Worm (Caenorhabditis elegans) whole organism, late embryonic: ENCODE results near the gene pph-4.1.
"Not testable (repeated sequence)": the region's sequence is repeated elsewhere in the genome, so short reads cannot be mapped to it uniquely, and the experiment has no call there.

ENCODE experiments used
- K09A11.1 ChIP-seq: sonication (generic microtip); optimal IDR thresholded peaks from 2 replicates; lab custom pipeline; 2017; ENCODE audit warnings: antibody characterized with exemption, mild to moderate bottlenecking, missing genetic modification characterization, missing compliant biosample characterization; ENCODE audit not compliant: insufficient read depth
- Y22D7AL.16 ChIP-seq: sonication (generic microtip); optimal IDR thresholded peaks from 2 replicates; lab custom pipeline; 2016; ENCODE audit warnings: missing genetic modification characterization, missing compliant biosample characterization
- ama-1 ChIP-seq: fragments of 150-350 bp; optimal IDR thresholded peaks from 2 replicates; lab custom pipeline; 2014
- ceh-14 ChIP-seq: sonication (generic microtip); optimal IDR thresholded peaks from 2 replicates; lab custom pipeline; 2016; ENCODE audit warnings: missing genotype, missing genetic modification characterization, missing compliant biosample characterization
- ceh-19 ChIP-seq: fragments of 200-800 bp; sonication (Bioruptor generic); optimal IDR thresholded peaks from 2 replicates; lab custom pipeline; 2018; ENCODE audit warnings: mild to moderate bottlenecking, missing genetic modification characterization, missing compliant biosample characterization
- ceh-2 ChIP-seq: sonication (generic microtip); optimal IDR thresholded peaks from 2 replicates; lab custom pipeline; 2016; ENCODE audit warnings: missing genotype, missing genetic modification characterization, missing compliant biosample characterization
- ceh-24 ChIP-seq: sonication (generic microtip); optimal IDR thresholded peaks from 2 replicates; lab custom pipeline; 2016; ENCODE audit warnings: mild to moderate bottlenecking, missing genetic modification characterization, missing compliant biosample characterization
- ceh-31 ChIP-seq: sonication (generic microtip); optimal IDR thresholded peaks from 2 replicates; lab custom pipeline; 2016; ENCODE audit warnings: missing genetic modification characterization, missing compliant biosample characterization
- ceh-45 ChIP-seq: fragments of 200-800 bp; sonication (Bioruptor generic); IDR thresholded peaks from 2 replicates; pipeline ENCODE4 v1.3.6; 2022; ENCODE audit warnings: missing genetic modification reagents, missing genetic modification characterization, missing compliant biosample characterization
- ceh-48 ChIP-seq: sonication (generic microtip); optimal IDR thresholded peaks from 2 replicates; lab custom pipeline; 2016; ENCODE audit warnings: missing genetic modification characterization, inconsistent platforms, missing compliant biosample characterization
- ceh-9 ChIP-seq: sonication (generic microtip); optimal IDR thresholded peaks from 2 replicates; lab custom pipeline; 2016; ENCODE audit warnings: mild to moderate bottlenecking, missing genetic modification characterization, inconsistent platforms, missing compliant biosample characterization
- che-1 ChIP-seq: sonication (generic microtip); optimal IDR thresholded peaks from 2 replicates; lab custom pipeline; 2016; ENCODE audit warnings: mild to moderate bottlenecking, missing genetic modification characterization, missing compliant biosample characterization
- dmd-4 ChIP-seq: sonication (generic microtip); optimal IDR thresholded peaks from 2 replicates; lab custom pipeline; 2016; ENCODE audit warnings: borderline replicate concordance, missing genetic modification characterization, missing compliant biosample characterization
- dve-1 ChIP-seq: sonication (generic microtip); optimal IDR thresholded peaks from 2 replicates; lab custom pipeline; 2017; ENCODE audit warnings: antibody characterized with exemption, mild to moderate bottlenecking, missing genetic modification characterization, missing compliant biosample characterization
- ets-4 ChIP-seq: sonication (generic microtip); optimal IDR thresholded peaks from 2 replicates; lab custom pipeline; 2016; ENCODE audit warnings: missing genetic modification characterization, missing compliant biosample characterization
- hlh-13 ChIP-seq: fragments of 200-800 bp; sonication (Bioruptor generic); optimal IDR thresholded peaks from 2 replicates; lab custom pipeline; 2018; ENCODE audit warnings: mild to moderate bottlenecking, missing genetic modification characterization, missing compliant biosample characterization
- hlh-6 ChIP-seq: sonication (generic microtip); optimal IDR thresholded peaks from 2 replicates; lab custom pipeline; 2016; ENCODE audit warnings: missing genotype, missing genetic modification characterization, missing compliant biosample characterization
- lim-6 ChIP-seq: sonication (generic microtip); optimal IDR thresholded peaks from 2 replicates; lab custom pipeline; 2016; ENCODE audit warnings: missing genetic modification characterization, missing compliant biosample characterization
- madf-2 ChIP-seq: sonication (generic microtip); optimal IDR thresholded peaks from 2 replicates; lab custom pipeline; 2017; ENCODE audit warnings: missing genetic modification characterization, missing compliant biosample characterization
- nfya-1 ChIP-seq: sonication (generic microtip); optimal IDR thresholded peaks from 2 replicates; lab custom pipeline; 2017; ENCODE audit warnings: missing genetic modification characterization, mild to moderate bottlenecking, missing compliant biosample characterization, antibody characterized with exemption, moderate library complexity
- odd-2 ChIP-seq: sonication (generic microtip); optimal IDR thresholded peaks from 2 replicates; lab custom pipeline; 2017; ENCODE audit warnings: antibody characterized with exemption, mild to moderate bottlenecking, missing genetic modification characterization, missing compliant biosample characterization
- pag-3 ChIP-seq: sonication (generic microtip); optimal IDR thresholded peaks from 2 replicates; lab custom pipeline; 2016; ENCODE audit warnings: missing compliant biosample characterization, missing genetic modification characterization, borderline replicate concordance
- ref-2 ChIP-seq: sonication (generic microtip); optimal IDR thresholded peaks from 2 replicates; lab custom pipeline; 2016; ENCODE audit warnings: missing genetic modification characterization, missing compliant biosample characterization
- rnt-1 ChIP-seq: sonication (generic microtip); optimal IDR thresholded peaks from 2 replicates; lab custom pipeline; 2016; ENCODE audit warnings: missing genetic modification characterization, missing compliant biosample characterization
- sox-2 ChIP-seq: fragments of 200-800 bp; sonication (Bioruptor generic); IDR thresholded peaks from 2 replicates; pipeline ENCODE4 v1.3.6; 2022; ENCODE audit warnings: missing genetic modification reagents, missing genetic modification characterization, missing compliant biosample characterization
- tbx-2 ChIP-seq: sonication (generic microtip); optimal IDR thresholded peaks from 2 replicates; lab custom pipeline; 2016; ENCODE audit warnings: missing genetic modification characterization, missing compliant biosample characterization
- tbx-7 ChIP-seq: sonication (generic microtip); optimal IDR thresholded peaks from 2 replicates; lab custom pipeline; 2016; ENCODE audit warnings: missing genotype, missing genetic modification characterization, missing compliant biosample characterization
- unc-55 ChIP-seq: sonication (generic microtip); optimal IDR thresholded peaks from 2 replicates; lab custom pipeline; 2017; ENCODE audit warnings: missing biosample characterization, missing genetic modification reagents, missing genetic modification characterization
- ztf-16 ChIP-seq: sonication (generic microtip); optimal IDR thresholded peaks from 2 replicates; lab custom pipeline; 2017; ENCODE audit warnings: missing genetic modification characterization, missing compliant biosample characterization

pph-4.1 gene

DNA sequence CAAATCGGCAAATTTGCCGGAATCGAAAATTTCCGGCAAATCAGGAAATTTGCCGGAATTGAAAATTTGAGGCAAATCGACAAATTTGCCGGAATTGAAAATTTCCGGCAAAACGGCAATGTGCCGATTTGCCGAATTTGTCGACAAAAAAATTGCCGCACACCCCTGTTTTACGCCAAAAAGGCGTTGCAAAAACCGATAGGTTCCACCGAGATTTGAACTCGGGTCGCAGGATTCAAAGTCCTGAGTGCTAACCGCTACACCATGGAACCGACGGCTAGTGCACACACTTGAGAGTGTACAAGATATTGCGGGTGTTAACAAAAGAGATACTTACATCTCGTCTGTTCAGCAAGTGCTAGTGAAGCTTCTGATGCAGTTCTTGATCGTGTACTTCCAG lies 48.6 kb upstream of the pph-4.1 start (continued):
- TF ChIP-seq Y22D7AL.16 (peak; percentile 33), K09A11.1 (tag; lab: Kevin White, UChicago) (no peak), pag-3 (no peak), tbx-2 (tag; lab: Kevin White, UChicago) (no peak), tbx-7 (tag; lab: Kevin White, UChicago) (no peak), hlh-13 (GFP tag; lab: Kevin White, UChicago) (peak; percentile 1), ets-4 (no peak), nfya-1 (tag; lab: Kevin White, UChicago) (no peak), hlh-6 (tag; lab: Kevin White, UChicago) (no peak), ceh-9 (tag; lab: Kevin White, UChicago) (no peak), ceh-48 (peak; percentile 13), ceh-2 (no peak), ref-2 (tag; lab: Kevin White, UChicago) (peak; percentile 63), ceh-31 (tag; lab: Kevin White, UChicago) (no peak), rnt-1 (tag; lab: Kevin White, UChicago) (peak; percentile 10), dve-1 (tag; lab: Kevin White, UChicago) (no peak)

ce11 chrIII:12398468-12398867 lies 47.3 kb upstream of the pph-4.1 start:
- TF ChIP-seq tbx-2 (tag; lab: Kevin White, UChicago) = no peak
- no peak for TF ChIP-seq ceh-9 (tag; lab: Kevin White, UChicago)

ce11 chrIII:12395085-12395484 lies 43.9 kb upstream of the pph-4.1 start, which contains the start of gene Y49E10.10:
Y49E10.10 (plus strand) TSS chrIII:12395465.
- peak; percentile 44 for TF ChIP-seq ceh-48
- TF ChIP-seq dmd-4 (tag; lab: Kevin White, UChicago) = no peak
- no peak for TF ChIP-seq ceh-45 (GFP tag; lab: Robert Waterston, UW)

ce11 chrIII:12388106-12388505 lies 37.0 kb upstream of the pph-4.1 start:
- no peak for TF ChIP-seq madf-2 (tag; lab: Kevin White, UChicago)

- TF ChIP-seq lim-6 (tag; lab: Kevin White, UChicago); ztf-16; ceh-19 (GFP tag; lab: Kevin White, UChicago): not testable (repeated sequence)
Observed at ce11 chrIII:12386597-12386996, 35.5 kb upstream of the pph-4.1 start, which contains the start of gene Y49E10.30. Y49E10.30 (plus strand) TSS chrIII:12386897.

DNA sequence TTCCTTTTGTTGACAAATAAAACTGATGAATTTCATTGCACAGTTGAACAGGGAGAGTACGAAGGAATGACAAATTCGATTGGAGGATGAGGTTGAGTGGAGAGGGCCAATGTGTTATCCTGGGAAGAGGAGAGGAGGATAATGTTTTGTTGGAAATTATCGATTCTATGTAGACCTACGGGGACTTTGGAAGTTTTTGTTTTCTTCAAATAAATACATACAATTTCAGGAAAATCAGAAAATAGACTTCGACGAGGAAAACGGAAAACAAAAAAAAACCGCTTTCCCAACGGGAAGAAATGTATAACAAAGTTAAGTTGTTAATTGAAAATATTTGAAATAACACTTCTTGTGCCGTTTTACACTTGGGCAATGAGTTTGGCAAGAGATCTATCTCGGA lies 32.6 kb upstream of the pph-4.1 start, which contains the start of gene Y49E10.4:
Y49E10.4 (minus strand) TSS at position 101 of the 400 bp plus-strand sequence.
- not testable (repeated sequence) for TF ChIP-seq ceh-24, ceh-14, che-1 (tag; lab: Kevin White, UChicago)

DNA sequence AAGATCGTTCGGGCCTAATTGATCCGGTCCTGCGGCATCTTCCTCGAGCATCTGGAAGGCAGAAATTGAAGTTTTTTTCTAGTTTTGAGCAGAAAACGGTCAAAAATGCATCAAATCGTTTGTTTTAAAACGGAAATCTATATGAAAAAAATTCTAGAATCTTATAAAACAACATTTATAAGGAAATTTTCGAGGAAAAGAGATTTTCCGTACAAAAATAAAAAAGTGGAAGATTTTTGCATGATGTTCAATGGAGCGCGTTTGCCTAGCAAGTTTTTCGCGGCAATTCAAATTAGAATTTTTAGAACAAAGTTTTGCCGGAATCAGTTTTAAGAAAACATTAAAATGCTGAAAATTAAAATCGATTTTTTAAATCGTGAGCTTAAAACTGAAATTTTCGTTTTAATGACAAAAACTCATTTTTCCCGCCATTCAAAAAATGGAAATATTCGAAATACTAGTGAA lies 26.1 kb upstream of the pph-4.1 start, which contains the start of gene pph-4.2:
pph-4.2 (minus strand) TSS at position 51 of the 465 bp plus-strand sequence.
- TF ChIP-seq nfya-1 (tag; lab: Kevin White, UChicago) = peak; percentile 9
- no peak for TF ChIP-seq odd-2 (tag; lab: Kevin White, UChicago)
- TF ChIP-seq, all 69 proteins: peak for 1

DNA sequence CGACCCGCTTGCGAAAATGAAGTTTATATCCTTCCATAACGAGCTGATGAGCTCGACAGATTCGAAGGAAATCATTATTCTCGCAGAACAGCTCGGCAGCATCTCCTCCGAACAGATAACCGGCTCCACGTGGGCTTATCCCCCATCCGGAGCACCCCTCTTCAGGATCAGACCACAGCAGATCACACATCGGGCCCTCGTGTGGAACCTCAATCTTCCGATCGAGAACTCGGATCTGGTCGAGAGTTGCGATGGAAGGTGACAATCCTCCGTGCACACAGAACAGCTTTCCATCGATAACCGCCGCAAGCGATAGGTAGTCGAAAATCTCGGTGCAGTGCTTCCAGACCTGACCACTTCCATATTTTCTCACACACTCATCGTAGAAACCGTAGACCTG lies 24.5 kb upstream of the pph-4.1 start:
- TF ChIP-seq hlh-13 (GFP tag; lab: Kevin White, UChicago) (no peak), ama-1 (lab: Kevin White, UChicago) (no peak), pag-3 (no peak), madf-2 (tag; lab: Kevin White, UChicago) (no peak), unc-55 (GFP tag; lab: Kevin White, UChicago) (no peak), sox-2 (no peak), Y22D7AL.16 (no peak), ztf-16 (no peak)
